Worm (Caenorhabditis elegans) whole organism, L3 larva: ENCODE data around the gene srn-1.

Experiments
- R02D3.7 ChIP-seq: fragments of 150-350 bp; optimal IDR thresholded peaks from 2 replicates; lab custom pipeline; 2014; ENCODE audit warnings: missing biosample characterization, missing genetic modification characterization
- aly-2 ChIP-seq: fragments of 150-350 bp; optimal IDR thresholded peaks from 2 replicates; lab custom pipeline; 2014; ENCODE audit warnings: missing biosample characterization, missing genetic modification characterization
- ama-1 ChIP-seq: fragments of 150-350 bp; optimal IDR thresholded peaks from 2 replicates; lab custom pipeline; 2018
- ceh-28 ChIP-seq: fragments of 150-350 bp; optimal IDR thresholded peaks from 2 replicates; lab custom pipeline; 2014; ENCODE audit warnings: missing biosample characterization, missing genetic modification reagents, missing genetic modification characterization
- ceh-82 ChIP-seq: fragments of 150-350 bp; optimal IDR thresholded peaks from 2 replicates; lab custom pipeline; 2014; ENCODE audit warnings: missing biosample characterization, missing genetic modification characterization
- daf-12 ChIP-seq: fragments of 150-350 bp; optimal IDR thresholded peaks from 2 replicates; lab custom pipeline; 2014; ENCODE audit warnings: missing biosample characterization, missing genetic modification reagents, missing genetic modification characterization
- egl-5 ChIP-seq: fragments of 150-350 bp; optimal IDR thresholded peaks from 2 replicates; lab custom pipeline; 2017; ENCODE audit warnings: missing biosample characterization, missing genetic modification reagents, missing genetic modification characterization, inconsistent platforms
- elt-1 ChIP-seq: fragments of 150-350 bp; optimal IDR thresholded peaks from 2 replicates; lab custom pipeline; 2014; ENCODE audit warnings: missing biosample characterization, missing genetic modification characterization
- elt-2 ChIP-seq: sonication (generic microtip); optimal IDR thresholded peaks from 2 replicates; lab custom pipeline; 2016; ENCODE audit warnings: missing genetic modification reagents, mild to moderate bottlenecking, missing genetic modification characterization, missing compliant biosample characterization
- elt-3 ChIP-seq, 3 experiments: fragments of 150-350 bp in 1 of 3; sonication (generic microtip) in 2 of 3; optimal IDR thresholded peaks; 2 replicates in 2 of 3; 4 replicates in 1 of 3; lab custom pipeline; 2014 to 2017; ENCODE audit warnings: missing biosample characterization in 3 of 3, missing genetic modification characterization in 3 of 3
- fkh-10 ChIP-seq: sonication (generic microtip); optimal IDR thresholded peaks from 2 replicates; lab custom pipeline; 2017; ENCODE audit warnings: missing biosample characterization, missing genetic modification reagents, missing genetic modification characterization
- fos-1 ChIP-seq: fragments of 150-350 bp; optimal IDR thresholded peaks from 2 replicates; lab custom pipeline; 2014; ENCODE audit warnings: missing biosample characterization, missing genetic modification characterization
- jun-1 ChIP-seq: fragments of 150-350 bp; optimal IDR thresholded peaks from 2 replicates; lab custom pipeline; 2014; ENCODE audit warnings: missing biosample characterization, missing genetic modification reagents, missing genetic modification characterization
- mdl-1 ChIP-seq: fragments of 150-350 bp; optimal IDR thresholded peaks from 2 replicates; lab custom pipeline; 2014; ENCODE audit warnings: missing biosample characterization, missing genetic modification characterization
- mml-1 ChIP-seq: fragments of 150-350 bp; sonication (generic microtip); optimal IDR thresholded peaks from 3 replicates; lab custom pipeline; 2014; ENCODE audit warnings: missing biosample characterization, missing genetic modification characterization
- nfya-1 ChIP-seq: sonication (generic microtip); optimal IDR thresholded peaks from 2 replicates; lab custom pipeline; 2017; ENCODE audit warnings: missing genetic modification characterization, mild to moderate bottlenecking, missing compliant biosample characterization, antibody characterized with exemption, moderate library complexity; ENCODE audit not compliant: insufficient read depth
- nhr-23 ChIP-seq: fragments of 150-350 bp; optimal IDR thresholded peaks from 2 replicates; lab custom pipeline; 2014; ENCODE audit warnings: missing biosample characterization, missing genetic modification reagents, missing genetic modification characterization
- nhr-25 ChIP-seq: sonication (generic microtip); optimal IDR thresholded peaks from 2 replicates; lab custom pipeline; 2017; ENCODE audit warnings: missing biosample characterization, missing genetic modification characterization
- nhr-43 ChIP-seq: sonication (generic microtip); optimal IDR thresholded peaks from 2 replicates; lab custom pipeline; 2016; ENCODE audit warnings: mild to moderate bottlenecking, missing genetic modification characterization, missing compliant biosample characterization; ENCODE audit not compliant: poor library complexity, severe bottlenecking
- nhr-76 ChIP-seq: fragments of 150-350 bp; sonication (generic microtip); optimal IDR thresholded peaks from 5 replicates; lab custom pipeline; 2014; ENCODE audit warnings: missing biosample characterization, missing genetic modification characterization
- pha-4 ChIP-seq: fragments of 150-350 bp; optimal IDR thresholded peaks from 2 replicates; lab custom pipeline; 2014; ENCODE audit warnings: missing biosample characterization, missing genetic modification reagents, missing genetic modification characterization
- pqm-1 ChIP-seq: fragments of 150-350 bp; optimal IDR thresholded peaks from 2 replicates; lab custom pipeline; 2017; ENCODE audit warnings: missing biosample characterization, missing genetic modification characterization, inconsistent platforms
- skn-1 ChIP-seq: fragments of 150-350 bp; optimal IDR thresholded peaks from 2 replicates; lab custom pipeline; 2014; ENCODE audit warnings: missing biosample characterization, missing genetic modification characterization
- snpc-4 ChIP-seq: fragments of 150-350 bp; optimal IDR thresholded peaks from 2 replicates; lab custom pipeline; 2014; ENCODE audit warnings: missing biosample characterization, missing genetic modification characterization
- unc-62 ChIP-seq: fragments of 150-350 bp; sonication (generic microtip); optimal IDR thresholded peaks from 4 replicates; lab custom pipeline; 2014; ENCODE audit warnings: missing biosample characterization, missing genetic modification reagents, missing genetic modification characterization
- ztf-11 ChIP-seq: fragments of 150-350 bp; optimal IDR thresholded peaks from 2 replicates; lab custom pipeline; 2014; ENCODE audit warnings: missing biosample characterization, missing genetic modification characterization
- ztf-4 ChIP-seq: fragments of 150-350 bp; optimal IDR thresholded peaks from 2 replicates; lab custom pipeline; 2014; ENCODE audit warnings: missing biosample characterization, missing genetic modification characterization

The srn-1 gene

ce11 chrV:6259139-6259538 is 27.1 kb downstream of the srn-1 start, which contains the start of gene K08B12.1:
Gene K08B12.1, plus strand, starts transcription at chrV:6259367.
- TF ChIP-seq ceh-82 (tag; lab: Kevin White, UChicago) (no peak), nhr-23 (tag; lab: Kevin White, UChicago) (peak; percentile 68)
- TF ChIP-seq, all 47 proteins: peak for 1

- TF ChIP-seq pha-4 (tag; lab: Kevin White, UChicago) (no peak), nhr-23 (tag; lab: Kevin White, UChicago) (peak; percentile 87), unc-62 (no peak), ceh-82 (tag; lab: Kevin White, UChicago) (no peak), ceh-28 (no peak), elt-1 (tag; lab: Kevin White, UChicago) (peak; percentile 94), elt-2 (tag; lab: Kevin White, UChicago) (no peak), nhr-76 (no peak), nfya-1 (tag; lab: Kevin White, UChicago) (no peak), skn-1 (no peak), nhr-25 (tag; lab: Kevin White, UChicago) (peak; percentile 52), snpc-4 (no peak), pqm-1 (no peak)
Observed at ce11 chrV:6253936-6254335, 32.3 kb downstream of the srn-1 start.

ce11 chrV:6250959-6251598 is 35.2 kb downstream of the srn-1 start:
- TF ChIP-seq pqm-1: peak; percentile 19
- TF ChIP-seq elt-2 (tag; lab: Kevin White, UChicago): peak; percentile 87
- no peak for TF ChIP-seq aly-2 (tag; lab: Kevin White, UChicago)

- TF ChIP-seq nhr-25 (tag; lab: Kevin White, UChicago): peak; percentile 35
- TF ChIP-seq ztf-11 (tag; lab: Kevin White, UChicago): no peak
- peak; percentile 15 for TF ChIP-seq pha-4 (tag; lab: Kevin White, UChicago)
- TF ChIP-seq ztf-4: no peak
- TF ChIP-seq elt-1 (tag; lab: Kevin White, UChicago): peak; percentile 28
Observed at ce11 chrV:6249135-6249534, 37.1 kb downstream of the srn-1 start.

- peak; percentile 32 for TF ChIP-seq pqm-1
- TF ChIP-seq jun-1 (tag; lab: Kevin White, UChicago): peak; percentile 2
- peak; percentile 54 for TF ChIP-seq elt-2 (tag; lab: Kevin White, UChicago)
- peak; percentile 50 for TF ChIP-seq nhr-43 (tag; lab: Kevin White, UChicago)
- TF ChIP-seq nhr-23 (tag; lab: Kevin White, UChicago): peak; percentile 12
- peak; percentile 15 for TF ChIP-seq nfya-1 (tag; lab: Kevin White, UChicago)
- TF ChIP-seq pha-4 (tag; lab: Kevin White, UChicago): peak; percentile 24
- TF ChIP-seq ceh-28: no peak
- no peak for TF ChIP-seq daf-12 (tag; lab: Kevin White, UChicago)
Observed at ce11 chrV:6248714-6249113, 37.5 kb downstream of the srn-1 start.

- TF ChIP-seq fkh-10 (GFP tag; lab: Kevin White, UChicago): no peak
- peak; percentile 97 for TF ChIP-seq nhr-43 (tag; lab: Kevin White, UChicago)
- TF ChIP-seq nhr-23 (tag; lab: Kevin White, UChicago): peak; percentile 93
- TF ChIP-seq jun-1 (tag; lab: Kevin White, UChicago): peak; percentile 32
- peak; percentile 79 for TF ChIP-seq elt-2 (tag; lab: Kevin White, UChicago)
- no peak for TF ChIP-seq daf-12 (tag; lab: Kevin White, UChicago)
- peak; percentile 29 for TF ChIP-seq pqm-1
- peak; percentile 82 for TF ChIP-seq nhr-25 (tag; lab: Kevin White, UChicago)
- no peak for TF ChIP-seq egl-5 (tag; lab: Kevin White, UChicago)
- peak; percentile 45 to 94 (median 89) for TF ChIP-seq elt-3 (tag; optimal IDR thresholded peaks at IDR 0.05; lab: Kevin White, UChicago)
- peak; percentile 34 for TF ChIP-seq R02D3.7 (tag; lab: Kevin White, UChicago)
- no peak for TF ChIP-seq fos-1 (tag; lab: Kevin White, UChicago)
- peak; percentile 9 for TF ChIP-seq unc-62
- TF ChIP-seq mdl-1 (tag; lab: Kevin White, UChicago): peak; percentile 59
- no peak for TF ChIP-seq mml-1 (tag; lab: Kevin White, UChicago)
- no peak for TF ChIP-seq ama-1 (lab: Kevin White, UChicago)
- TF ChIP-seq ceh-28: peak; percentile 50
- TF ChIP-seq, all 47 proteins: peak for 11
Observed at ce11 chrV:6247397-6247796, 38.8 kb downstream of the srn-1 start.
